Fruit fly (Drosophila melanogaster) whole organism, embryonic: ENCODE measurements around the gene CG15034.
A peak's percentile ranks its signal among the peaks of the same experiment; 100 is the strongest.

Experiments
- Atf-2 ChIP-seq: fragments of 200-800 bp; sonication (Bioruptor generic); optimal IDR thresholded peaks from 2 replicates; lab custom pipeline; 2016; ENCODE audit warnings: missing biosample characterization, missing genetic modification characterization
- B-H1 ChIP-seq: fragments of 200-800 bp; sonication (Bioruptor generic); IDR thresholded peaks from 3 replicates; pipeline ENCODE4 v1.3.6; 2022; ENCODE audit warnings: missing biosample characterization, missing genetic modification characterization
- Blimp-1 ChIP-seq: fragments of 200-800 bp; sonication (Bioruptor generic); optimal IDR thresholded peaks from 3 replicates; lab custom pipeline; 2018; ENCODE audit warnings: missing biosample characterization, missing genetic modification characterization, mild to moderate bottlenecking, moderate library complexity, missing genetic modification reagents
- BtbVII ChIP-seq: fragments of 200-800 bp; sonication (Bioruptor generic); optimal IDR thresholded peaks from 3 replicates; lab custom pipeline; 2017; ENCODE audit warnings: missing biosample characterization, mild to moderate bottlenecking, missing genetic modification characterization
- CG1024 ChIP-seq: fragments of 200-800 bp; sonication (Bioruptor generic); IDR thresholded peaks from 2 replicates; pipeline ENCODE4 v1.3.6; 2022; ENCODE audit warnings: missing biosample characterization, missing genetic modification characterization
- CG10959 ChIP-seq: fragments of 200-800 bp; sonication (Bioruptor generic); IDR thresholded peaks from 2 replicates; pipeline ENCODE4 v1.3.6; 2022; ENCODE audit warnings: missing biosample characterization, missing genetic modification characterization
- CG11093 ChIP-seq: fragments of 200-800 bp; sonication (Bioruptor generic); IDR thresholded peaks from 3 replicates; pipeline ENCODE4 v1.3.6; 2022; ENCODE audit warnings: missing biosample characterization, missing genetic modification characterization
- CG13287 ChIP-seq: fragments of 200-800 bp; sonication (Bioruptor generic); IDR thresholded peaks from 2 replicates; pipeline ENCODE4 v1.3.6; 2022; ENCODE audit warnings: missing biosample characterization, missing genetic modification characterization; ENCODE audit not compliant: partially characterized antibody
- CG13296 ChIP-seq: fragments of 200-800 bp; sonication (Bioruptor generic); optimal IDR thresholded peaks from 3 replicates; lab custom pipeline; 2018; ENCODE audit warnings: missing biosample characterization, mild to moderate bottlenecking, missing genetic modification characterization
- CG15011 ChIP-seq: fragments of 200-800 bp; sonication (Bioruptor generic); optimal IDR thresholded peaks from 3 replicates; lab custom pipeline; 2018; ENCODE audit warnings: missing biosample characterization, mild to moderate bottlenecking, missing genetic modification characterization
- CG17829 ChIP-seq: fragments of 200-800 bp; optimal IDR thresholded peaks from 2 replicates; lab custom pipeline; 2019; ENCODE audit warnings: missing biosample characterization, mild to moderate bottlenecking, missing genetic modification characterization, moderate library complexity
- CG17912 ChIP-seq: fragments of 200-800 bp; sonication (Bioruptor generic); optimal IDR thresholded peaks from 2 replicates; lab custom pipeline; 2018; ENCODE audit warnings: missing biosample characterization, mild to moderate bottlenecking, missing genetic modification characterization
- CG18619 ChIP-seq: fragments of 200-800 bp; sonication (Bioruptor generic); optimal IDR thresholded peaks from 3 replicates; lab custom pipeline; 2017; ENCODE audit warnings: missing biosample characterization, mild to moderate bottlenecking, missing genetic modification characterization
- CG2712 ChIP-seq: fragments of 200-800 bp; optimal IDR thresholded peaks from 3 replicates; lab custom pipeline; 2019; ENCODE audit warnings: missing biosample characterization, mild to moderate bottlenecking, missing genetic modification characterization, moderate library complexity
- CG3065 ChIP-seq: fragments of 200-800 bp; sonication (Bioruptor generic); optimal IDR thresholded peaks from 2 replicates; lab custom pipeline; 2016; ENCODE audit warnings: missing biosample characterization, missing genetic modification characterization
- CG6689 ChIP-seq: fragments of 200-800 bp; sonication (Bioruptor generic); IDR thresholded peaks from 2 replicates; pipeline ENCODE4 v1.3.6; 2022; ENCODE audit warnings: missing biosample characterization, missing genetic modification characterization
- CG6765 ChIP-seq: fragments of 200-800 bp; sonication (Bioruptor generic); optimal IDR thresholded peaks from 3 replicates; lab custom pipeline; 2017; ENCODE audit warnings: missing biosample characterization, mild to moderate bottlenecking, missing genetic modification characterization
- CG7839 ChIP-seq: fragments of 200-800 bp; sonication (Bioruptor generic); optimal IDR thresholded peaks from 3 replicates; lab custom pipeline; 2018; ENCODE audit warnings: missing biosample characterization, mild to moderate bottlenecking, missing genetic modification characterization, moderate library complexity
- CG7987 ChIP-seq: fragments of 200-800 bp; sonication (Bioruptor generic); optimal IDR thresholded peaks from 2 replicates; lab custom pipeline; 2018; ENCODE audit warnings: missing biosample characterization, mild to moderate bottlenecking, missing genetic modification characterization, moderate library complexity
- CG8089 ChIP-seq: fragments of 200-800 bp; sonication (Bioruptor generic); optimal IDR thresholded peaks from 3 replicates; lab custom pipeline; 2016; ENCODE audit warnings: missing biosample characterization, missing genetic modification characterization
- CG9215 ChIP-seq: fragments of 200-800 bp; sonication (Bioruptor generic); IDR thresholded peaks from 2 replicates; pipeline ENCODE4 v1.3.6; 2022; ENCODE audit warnings: missing biosample characterization, missing genetic modification characterization
- CG9817 ChIP-seq: fragments of 200-800 bp; sonication (Bioruptor generic); optimal IDR thresholded peaks from 2 replicates; lab custom pipeline; 2018; ENCODE audit warnings: missing biosample characterization, mild to moderate bottlenecking, missing genetic modification characterization, moderate library complexity
- Camta ChIP-seq: fragments of 200-800 bp; sonication (Bioruptor generic); optimal IDR thresholded peaks from 2 replicates; lab custom pipeline; 2016; ENCODE audit warnings: missing biosample characterization, missing genetic modification characterization
- Dfd ChIP-seq, 2 experiments: fragments of >200 bp; optimal IDR thresholded peaks; 2 replicates each; lab custom pipeline; 2017; ENCODE audit warnings: missing biosample characterization in 2 of 2, missing genetic modification characterization in 2 of 2
- Dp ChIP-seq: fragments of 200-800 bp; sonication (Bioruptor generic); optimal IDR thresholded peaks from 2 replicates; lab custom pipeline; 2018; ENCODE audit warnings: missing biosample characterization, mild to moderate bottlenecking, missing genetic modification characterization, moderate library complexity
- Eip74EF ChIP-seq, 2 experiments: fragments of 200-800 bp in 1 of 2; fragments of >200 bp in 1 of 2; sonication (Bioruptor generic) in 1 of 2; optimal IDR thresholded peaks; 2 replicates each; lab custom pipeline; 2017 to 2019; ENCODE audit warnings: missing biosample characterization in 2 of 2, missing genetic modification characterization in 2 of 2, mild to moderate bottlenecking in 1 of 2, moderate library complexity in 1 of 2
- HLH3B ChIP-seq: fragments of 200-800 bp; sonication (Bioruptor generic); IDR thresholded peaks from 2 replicates; pipeline ENCODE4 v1.3.6; 2022; ENCODE audit warnings: missing biosample characterization, missing genetic modification characterization
- HLHmδ ChIP-seq: fragments of 200-800 bp; sonication (Bioruptor generic); optimal IDR thresholded peaks from 2 replicates; lab custom pipeline; 2018; ENCODE audit warnings: missing biosample characterization, mild to moderate bottlenecking, missing genetic modification characterization, moderate library complexity
- HmgZ ChIP-seq: fragments of 200-800 bp; sonication (Bioruptor generic); optimal IDR thresholded peaks from 2 replicates; lab custom pipeline; 2018; ENCODE audit warnings: missing biosample characterization, mild to moderate bottlenecking, missing genetic modification characterization
- Hr3 ChIP-seq: fragments of 200-800 bp; sonication (Bioruptor generic); optimal IDR thresholded peaks from 3 replicates; lab custom pipeline; 2016; ENCODE audit warnings: missing biosample characterization, missing genetic modification characterization
- Lpt ChIP-seq: fragments of >200 bp; optimal IDR thresholded peaks from 2 replicates; lab custom pipeline; 2018; ENCODE audit warnings: missing biosample characterization, missing genetic modification characterization
- Mes4 ChIP-seq: fragments of 200-800 bp; sonication (Bioruptor generic); optimal IDR thresholded peaks from 2 replicates; lab custom pipeline; 2016; ENCODE audit warnings: missing biosample characterization, missing genetic modification characterization
- NK7.1 ChIP-seq: fragments of 200-800 bp; sonication (Bioruptor generic); optimal IDR thresholded peaks from 3 replicates; lab custom pipeline; 2016; ENCODE audit warnings: missing biosample characterization, missing genetic modification characterization
- Sry-β ChIP-seq: fragments of 200-800 bp; sonication (Bioruptor generic); optimal IDR thresholded peaks from 2 replicates; lab custom pipeline; 2018; ENCODE audit warnings: missing biosample characterization, mild to moderate bottlenecking, missing genetic modification characterization, moderate library complexity
- ab ChIP-seq: fragments of 200-800 bp; sonication (Bioruptor generic); optimal IDR thresholded peaks from 2 replicates; lab custom pipeline; 2016; ENCODE audit warnings: missing biosample characterization, missing genetic modification characterization
- ash1 ChIP-seq: fragments of 200-800 bp; sonication (Bioruptor generic); optimal IDR thresholded peaks from 2 replicates; lab custom pipeline; 2018; ENCODE audit warnings: missing biosample characterization, mild to moderate bottlenecking, missing genetic modification characterization
- ato ChIP-seq: fragments of 200-800 bp; sonication (Bioruptor generic); IDR thresholded peaks from 2 replicates; pipeline ENCODE4 v1.3.6; 2022; ENCODE audit warnings: missing biosample characterization, missing genetic modification characterization; ENCODE audit not compliant: partially characterized antibody
- cas ChIP-seq: fragments of 200-800 bp; sonication (Bioruptor generic); IDR thresholded peaks from 2 replicates; pipeline ENCODE4 v1.3.6; 2022; ENCODE audit warnings: missing biosample characterization, missing genetic modification characterization
- cato ChIP-seq: fragments of 200-800 bp; sonication (Bioruptor generic); optimal IDR thresholded peaks from 2 replicates; lab custom pipeline; 2016; ENCODE audit warnings: missing biosample characterization, missing genetic modification characterization, borderline replicate concordance
- danr ChIP-seq: fragments of 200-800 bp; sonication (Bioruptor generic); IDR thresholded peaks from 2 replicates; pipeline ENCODE4 v1.3.6; 2022; ENCODE audit warnings: missing biosample characterization, missing genetic modification characterization
- dmrt99B ChIP-seq: fragments of 200-800 bp; sonication (Bioruptor generic); optimal IDR thresholded peaks from 2 replicates; lab custom pipeline; 2018; ENCODE audit warnings: missing biosample characterization, mild to moderate bottlenecking, missing genetic modification characterization, moderate library complexity
- fd96Cb ChIP-seq: fragments of 200-800 bp; sonication (Bioruptor generic); optimal IDR thresholded peaks from 2 replicates; lab custom pipeline; 2018; ENCODE audit warnings: missing biosample characterization, mild to moderate bottlenecking, missing genetic modification characterization, moderate library complexity
- hth ChIP-seq: fragments of >200 bp; optimal IDR thresholded peaks from 2 replicates; lab custom pipeline; 2017; ENCODE audit warnings: inconsistent platforms
- maf-S ChIP-seq: fragments of 200-800 bp; sonication (Bioruptor generic); optimal IDR thresholded peaks from 2 replicates; lab custom pipeline; 2016; ENCODE audit warnings: missing biosample characterization, missing genetic modification characterization
- mam ChIP-seq: fragments of 200-800 bp; sonication (Bioruptor generic); optimal IDR thresholded peaks from 3 replicates; lab custom pipeline; 2016; ENCODE audit warnings: missing biosample characterization, missing genetic modification characterization
- nmo ChIP-seq: fragments of 200-800 bp; sonication (Bioruptor generic); optimal IDR thresholded peaks from 2 replicates; lab custom pipeline; 2018; ENCODE audit warnings: missing biosample characterization, mild to moderate bottlenecking, missing genetic modification characterization, moderate library complexity
- otp ChIP-seq: fragments of 200-800 bp; sonication (Bioruptor generic); IDR thresholded peaks from 3 replicates; pipeline ENCODE4, ENCODE4 v1.3.6; 2022; ENCODE audit warnings: missing biosample characterization, missing genetic modification characterization
- pita ChIP-seq: fragments of 200-800 bp; sonication (Bioruptor generic); optimal IDR thresholded peaks from 2 replicates; lab custom pipeline; 2017; ENCODE audit warnings: missing biosample characterization, mild to moderate bottlenecking, missing genetic modification characterization
- prd ChIP-seq, 3 experiments: fragments of >200 bp in 2 of 3; fragments of 200-800 bp in 1 of 3; sonication (Bioruptor generic) in 1 of 3; optimal IDR thresholded peaks in 2 of 3; IDR thresholded peaks in 1 of 3; 2 replicates in 2 of 3; 3 replicates in 1 of 3; pipeline versions ENCODE4 v1.3.6 to Lab custom; 2017 to 2022; ENCODE audit warnings: missing biosample characterization in 1 of 3, missing genetic modification characterization in 1 of 3
- tin ChIP-seq: fragments of 200-800 bp; sonication (Bioruptor generic); optimal IDR thresholded peaks from 3 replicates; lab custom pipeline; 2016; ENCODE audit warnings: missing biosample characterization, missing genetic modification characterization

Gene CG15034

DNA sequence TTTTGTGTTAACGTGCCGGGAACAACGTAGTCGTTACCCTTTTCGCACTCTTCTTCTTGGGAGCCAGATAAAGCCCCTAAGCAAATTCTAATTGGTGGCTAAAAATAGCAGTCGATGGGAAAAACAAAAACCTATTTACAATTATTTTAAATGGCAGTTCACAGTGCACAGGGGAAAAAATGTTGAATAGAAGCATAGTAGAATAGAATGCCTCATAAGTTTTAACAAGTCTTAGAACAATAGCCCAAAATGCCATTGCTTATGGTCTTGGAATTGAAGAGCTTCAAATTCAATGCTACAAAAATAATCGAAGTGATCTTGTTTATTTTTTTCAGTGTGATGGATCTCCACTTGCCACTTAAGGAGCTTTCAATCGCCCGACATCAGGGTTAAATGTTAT lies 14.8 kb downstream of the CG15034 start (continued):
- TF ChIP-seq ab (no peak), CG9215 (peak; percentile 59), Mes4 (GFP tag; lab: Kevin White, UChicago) (peak; percentile 47), dmrt99B (peak; percentile 51), CG18619 (peak; percentile 57), pita (GFP tag; lab: Kevin White, UChicago) (no peak), HLHmδ (GFP tag; lab: Kevin White, UChicago) (no peak), Blimp-1 (peak; percentile 46), B-H1 (GFP tag; lab: Robert Waterston, UW) (peak; percentile 32; the same call in 1 of the 3 replicates), CG7987 (GFP tag; lab: Kevin White, UChicago) (no peak), Eip74EF (GFP tag; optimal IDR thresholded peaks at IDR 0.05; lab: Kevin White, UChicago) (no peak), danr (GFP tag; lab: Robert Waterston, UW) (no peak), CG13296 (GFP tag; lab: Kevin White, UChicago) (peak; percentile 55), ato (GFP tag; lab: Robert Waterston, UW) (no peak), CG1024 (no peak), CG6689 (GFP tag; lab: Robert Waterston, UW) (peak; percentile 45; the same call in 1 of the 2 replicates), CG17829 (tag; lab: Kevin White, UChicago) (peak; percentile 33), HmgZ (tag; lab: Kevin White, UChicago) (peak; percentile 83), NK7.1 (GFP tag; lab: Kevin White, UChicago) (peak; percentile 69), hth (no peak), CG17912 (GFP tag; lab: Kevin White, UChicago) (no peak), CG3065 (no peak), CG7839 (peak; percentile 80), CG8089 (GFP tag; lab: Kevin White, UChicago) (peak; percentile 60), cato (peak; percentile 26), Sry-β (no peak), cas (GFP tag; lab: Robert Waterston, UW) (0 out of 2 replicates have a peak, but pooled peaks have one; percentile 17), Dfd (GFP tag; optimal IDR thresholded peaks at IDR 0.05; lab: Kevin White, UChicago) (no peak), CG9817 (peak; percentile 71), otp (peak; percentile 62; the same call in 1 of the 3 replicates), HLH3B (GFP tag; lab: Robert Waterston, UW) (peak; percentile 38; the same call in 1 of the 2 replicates), maf-S (GFP tag; lab: Kevin White, UChicago) (peak; percentile 54), CG11093 (GFP tag; lab: Robert Waterston, UW) (no peak), BtbVII (peak; percentile 63), CG13287 (GFP tag; lab: Robert Waterston, UW) (no peak), mam (GFP tag; lab: Kevin White, UChicago) (peak; percentile 86), CG2712 (tag; lab: Kevin White, UChicago) (peak; percentile 49), Dp (GFP tag; lab: Kevin White, UChicago) (no peak), tin (GFP tag; lab: Kevin White, UChicago) (peak; percentile 49), prd (optimal IDR thresholded peaks at IDR 0.05; lab: Kevin White, UChicago) (no peak), prd (GFP tag; IDR thresholded peaks at IDR 0.05; lab: Robert Waterston, UW) (peak; percentile 70), Camta (GFP tag; lab: Kevin White, UChicago) (peak; percentile 48), Lpt (GFP tag; lab: Kevin White, UChicago) (no peak), Atf-2 (GFP tag; lab: Kevin White, UChicago) (peak; percentile 55), CG10959 (GFP tag; lab: Robert Waterston, UW) (no peak), CG15011 (peak; percentile 21), nmo (GFP tag; lab: Kevin White, UChicago) (peak; percentile 53), Hr3 (GFP tag; lab: Kevin White, UChicago) (peak; percentile 51), ash1 (GFP tag; lab: Kevin White, UChicago) (no peak), CG6765 (GFP tag; lab: Kevin White, UChicago) (no peak), fd96Cb (peak; percentile 12)
